1 worm cellular context compared by ENCODE assay signal in the genomic region with DNA sequence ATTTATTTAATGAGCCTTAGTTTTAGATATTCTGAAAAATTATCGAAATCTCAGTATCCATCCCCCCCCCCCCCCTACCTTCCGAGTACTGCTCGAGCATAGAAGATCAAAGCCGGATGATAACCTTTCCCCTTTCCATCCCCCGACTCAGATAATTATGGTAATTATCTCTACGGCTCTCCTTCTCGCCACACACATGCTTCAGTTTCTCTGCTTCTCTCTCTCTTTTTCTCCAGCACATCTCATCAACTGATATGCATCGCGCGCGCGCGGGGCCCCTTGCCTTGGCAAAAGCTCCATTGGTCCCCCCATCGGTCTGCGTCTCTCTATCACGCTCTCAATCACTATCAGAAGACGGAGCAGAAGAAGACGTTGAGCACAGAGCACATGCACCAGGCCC.
TF ChIP-seq lines count a peak whose summit lies in the region.

No protein-coding gene starts in this region.

TF ChIP-seq in whole organism, mixed stage, embryonic, 35 proteins besides CTCF, POLR2A, EP300 and RAD21 (continued from another document):
- TF ChIP-seq cnd-1 (tag; optimal IDR thresholded peaks at IDR 0.05; lab: Kevin White, UChicago) (no peak), lin-32 (GFP tag; optimal IDR thresholded peaks at IDR 0.05; lab: Kevin White, UChicago) (no peak), blmp-1 (tag; optimal IDR thresholded peaks at IDR 0.05; lab: Kevin White, UChicago) (no peak), lin-13 (tag; optimal IDR thresholded peaks at IDR 0.05; lab: Kevin White, UChicago) (no peak), flh-1 (GFP tag; optimal IDR thresholded peaks at IDR 0.05; lab: Kevin White, UChicago) (no peak), zip-8 (tag; optimal IDR thresholded peaks at IDR 0.05; lab: Kevin White, UChicago) (no peak)
